Fruit fly (Drosophila melanogaster) whole organism, embryonic: ENCODE measurements around the gene Apoltp.

Experiments
- BtbVII ChIP-seq: fragments of 200-800 bp; sonication (Bioruptor generic); optimal IDR thresholded peaks from 3 replicates; lab custom pipeline; 2017; ENCODE audit warnings: missing biosample characterization, mild to moderate bottlenecking, missing genetic modification characterization
- CG10209 ChIP-seq: fragments of 200-800 bp; sonication (Bioruptor generic); optimal IDR thresholded peaks from 3 replicates; lab custom pipeline; 2017; ENCODE audit warnings: missing biosample characterization, mild to moderate bottlenecking, missing genetic modification characterization, missing genetic modification reagents
- CG11247 ChIP-seq: fragments of 200-800 bp; sonication (Bioruptor generic); IDR thresholded peaks from 2 replicates; pipeline ENCODE4 v1.3.6; 2022; ENCODE audit warnings: missing biosample characterization, missing genetic modification characterization
- CG11504 ChIP-seq: fragments of 200-800 bp; sonication (Bioruptor generic); optimal IDR thresholded peaks from 3 replicates; lab custom pipeline; 2019; ENCODE audit warnings: missing biosample characterization, mild to moderate bottlenecking, missing genetic modification characterization, moderate library complexity
- CG12744 ChIP-seq: fragments of 200-800 bp; sonication (Bioruptor generic); optimal IDR thresholded peaks from 2 replicates; lab custom pipeline; 2016; ENCODE audit warnings: missing biosample characterization, missing genetic modification characterization
- CG13287 ChIP-seq: fragments of 200-800 bp; sonication (Bioruptor generic); IDR thresholded peaks from 2 replicates; pipeline ENCODE4 v1.3.6; 2022; ENCODE audit warnings: missing biosample characterization, missing genetic modification characterization; ENCODE audit not compliant: partially characterized antibody
- CG15269 ChIP-seq: fragments of 200-800 bp; sonication (Bioruptor generic); optimal IDR thresholded peaks from 2 replicates; lab custom pipeline; 2018; ENCODE audit warnings: missing biosample characterization, mild to moderate bottlenecking, missing genetic modification characterization, moderate library complexity
- CG16815 ChIP-seq: fragments of 200-800 bp; sonication (Bioruptor generic); optimal IDR thresholded peaks from 3 replicates; lab custom pipeline; 2017; ENCODE audit warnings: missing biosample characterization, mild to moderate bottlenecking, missing genetic modification characterization
- CG16863 ChIP-seq: fragments of 200-800 bp; sonication (Bioruptor generic); optimal IDR thresholded peaks from 3 replicates; lab custom pipeline; 2016; ENCODE audit warnings: missing biosample characterization, missing genetic modification characterization
- CG1832 ChIP-seq: fragments of 200-800 bp; sonication (Bioruptor generic); optimal IDR thresholded peaks from 2 replicates; lab custom pipeline; 2017; ENCODE audit warnings: missing biosample characterization, mild to moderate bottlenecking, missing genetic modification characterization, inconsistent platforms
- CG2129 ChIP-seq: fragments of 200-800 bp; sonication (Bioruptor generic); IDR thresholded peaks from 2 replicates; pipeline ENCODE4 v1.3.6; 2022; ENCODE audit warnings: missing biosample characterization, missing genetic modification characterization; ENCODE audit not compliant: partially characterized antibody
- CG2202 ChIP-seq: fragments of 200-800 bp; sonication (Bioruptor generic); optimal IDR thresholded peaks from 2 replicates; lab custom pipeline; 2018; ENCODE audit warnings: missing biosample characterization, mild to moderate bottlenecking, missing genetic modification characterization
- CG34376 ChIP-seq: fragments of 200-800 bp; sonication (Bioruptor generic); optimal IDR thresholded peaks from 2 replicates; lab custom pipeline; 2018; ENCODE audit warnings: missing biosample characterization, mild to moderate bottlenecking, missing genetic modification characterization
- CG3847 ChIP-seq: fragments of 200-800 bp; sonication (Bioruptor generic); IDR thresholded peaks from 2 replicates; pipeline ENCODE4 v1.3.6; 2022; ENCODE audit warnings: missing biosample characterization, missing genetic modification characterization
- CG5953 ChIP-seq: fragments of 200-800 bp; sonication (Bioruptor generic); IDR thresholded peaks from 2 replicates; pipeline ENCODE4 v1.3.6; 2022; ENCODE audit warnings: missing biosample characterization, missing genetic modification characterization
- CG6854 ChIP-seq: fragments of 200-800 bp; sonication (Bioruptor generic); optimal IDR thresholded peaks from 3 replicates; lab custom pipeline; 2017; ENCODE audit warnings: missing biosample characterization, mild to moderate bottlenecking, missing genetic modification characterization
- CG7963 ChIP-seq: fragments of 200-800 bp; sonication (Bioruptor generic); IDR thresholded peaks from 3 replicates; pipeline ENCODE4 v1.3.6; 2022; ENCODE audit warnings: missing biosample characterization, missing genetic modification characterization; ENCODE audit not compliant: partially characterized antibody
- CG8089 ChIP-seq: fragments of 200-800 bp; sonication (Bioruptor generic); optimal IDR thresholded peaks from 3 replicates; lab custom pipeline; 2016; ENCODE audit warnings: missing biosample characterization, missing genetic modification characterization
- CG8765 ChIP-seq: fragments of 200-800 bp; sonication (Bioruptor generic); IDR thresholded peaks from 2 replicates; pipeline ENCODE4 v1.3.6; 2022; ENCODE audit warnings: missing biosample characterization, missing genetic modification characterization
- Camta ChIP-seq: fragments of 200-800 bp; sonication (Bioruptor generic); optimal IDR thresholded peaks from 2 replicates; lab custom pipeline; 2016; ENCODE audit warnings: missing biosample characterization, missing genetic modification characterization
- Dip3 ChIP-seq: fragments of 200-800 bp; sonication (Bioruptor generic); optimal IDR thresholded peaks from 3 replicates; lab custom pipeline; 2016; ENCODE audit warnings: missing biosample characterization, missing genetic modification characterization
- HLH3B ChIP-seq: fragments of 200-800 bp; sonication (Bioruptor generic); IDR thresholded peaks from 2 replicates; pipeline ENCODE4 v1.3.6; 2022; ENCODE audit warnings: missing biosample characterization, missing genetic modification characterization
- Hr78 ChIP-seq, 2 experiments: fragments of 200-800 bp in 1 of 2; fragments of >200 bp in 1 of 2; sonication (Bioruptor generic) in 1 of 2; optimal IDR thresholded peaks; 2 replicates each; lab custom pipeline; 2017 to 2019; ENCODE audit warnings: missing biosample characterization in 2 of 2, missing genetic modification characterization in 2 of 2, mild to moderate bottlenecking in 1 of 2, moderate library complexity in 1 of 2
- Jarid2 ChIP-seq: fragments of 200-800 bp; sonication (Bioruptor generic); optimal IDR thresholded peaks from 3 replicates; lab custom pipeline; 2017; ENCODE audit warnings: mild to moderate bottlenecking, missing biosample characterization, missing genetic modification reagents, missing genetic modification characterization
- Lpt ChIP-seq: fragments of >200 bp; optimal IDR thresholded peaks from 2 replicates; lab custom pipeline; 2018; ENCODE audit warnings: missing biosample characterization, missing genetic modification characterization
- Mrtf ChIP-seq: fragments of 200-800 bp; sonication (Bioruptor generic); IDR thresholded peaks from 3 replicates; pipeline ENCODE4 v1.3.6; 2022; ENCODE audit warnings: missing biosample characterization, missing genetic modification characterization
- Oli ChIP-seq: fragments of 200-800 bp; sonication (Bioruptor generic); optimal IDR thresholded peaks from 2 replicates; lab custom pipeline; 2018; ENCODE audit warnings: missing biosample characterization, mild to moderate bottlenecking, missing genetic modification characterization, moderate library complexity
- Opbp ChIP-seq: fragments of 200-800 bp; sonication (Bioruptor generic); IDR thresholded peaks from 3 replicates; pipeline ENCODE4 v1.3.6; 2022; ENCODE audit warnings: missing biosample characterization, missing genetic modification characterization; ENCODE audit not compliant: partially characterized antibody
- Sin3A ChIP-seq: fragments of >200 bp; optimal IDR thresholded peaks from 2 replicates; lab custom pipeline; 2018
- Spps ChIP-seq: fragments of 200-800 bp; sonication (Bioruptor generic); optimal IDR thresholded peaks from 2 replicates; lab custom pipeline; 2018; ENCODE audit warnings: missing biosample characterization, mild to moderate bottlenecking, missing genetic modification characterization
- abd-A ChIP-seq: fragments of 200-800 bp; sonication (Bioruptor generic); optimal IDR thresholded peaks from 3 replicates; lab custom pipeline; 2019; ENCODE audit warnings: missing biosample characterization, mild to moderate bottlenecking, missing genetic modification characterization, moderate library complexity
- amos ChIP-seq: fragments of 200-800 bp; sonication (Bioruptor generic); IDR thresholded peaks from 2 replicates; pipeline ENCODE4 v1.3.6; 2022; ENCODE audit warnings: missing biosample characterization, missing genetic modification characterization; ENCODE audit not compliant: partially characterized antibody
- bcd ChIP-seq: fragments of 200-800 bp; sonication (Bioruptor generic); optimal IDR thresholded peaks from 2 replicates; lab custom pipeline; 2017; ENCODE audit warnings: missing biosample characterization, mild to moderate bottlenecking, missing genetic modification characterization
- bowl ChIP-seq: fragments of 200-800 bp; sonication (Bioruptor generic); IDR thresholded peaks from 2 replicates; pipeline ENCODE4 v1.3.6; 2022; ENCODE audit warnings: missing biosample characterization, missing genetic modification characterization
- btn ChIP-seq: fragments of 200-800 bp; sonication (Bioruptor generic); optimal IDR thresholded peaks from 2 replicates; lab custom pipeline; 2016; ENCODE audit warnings: missing biosample characterization, missing genetic modification characterization
- esg ChIP-seq: fragments of 200-800 bp; sonication (Bioruptor generic); conservative IDR thresholded peaks from 2 replicates; pipeline ENCODE4 v1.3.6; 2022; ENCODE audit warnings: missing biosample characterization, missing genetic modification characterization
- eve ChIP-seq, 2 experiments: fragments of >200 bp; optimal IDR thresholded peaks; 2 replicates each; lab custom pipeline; 2017; ENCODE audit warnings: missing biosample characterization in 2 of 2, missing genetic modification characterization in 2 of 2
- ewg ChIP-seq: fragments of 200-800 bp; sonication (Bioruptor generic); optimal IDR thresholded peaks from 3 replicates; lab custom pipeline; 2017; ENCODE audit warnings: mild to moderate bottlenecking, missing biosample characterization, missing genetic modification reagents, missing genetic modification characterization
- fd3F ChIP-seq: fragments of 200-800 bp; sonication (Bioruptor generic); optimal IDR thresholded peaks from 2 replicates; lab custom pipeline; 2018; ENCODE audit warnings: missing biosample characterization, mild to moderate bottlenecking, missing genetic modification characterization, moderate library complexity
- gfzf ChIP-seq: fragments of 200-800 bp; sonication (Bioruptor generic); optimal IDR thresholded peaks from 2 replicates; lab custom pipeline; 2016; ENCODE audit warnings: missing biosample characterization, mild to moderate bottlenecking, missing genetic modification characterization, moderate library complexity
- gro ChIP-seq: fragments of 200-800 bp; sonication (Bioruptor generic); optimal IDR thresholded peaks from 2 replicates; lab custom pipeline; 2016; ENCODE audit warnings: missing biosample characterization, missing genetic modification characterization
- lov ChIP-seq, 2 experiments: fragments of 200-800 bp in 1 of 2; fragments of >200 bp in 1 of 2; sonication (Bioruptor generic) in 1 of 2; IDR thresholded peaks in 1 of 2; optimal IDR thresholded peaks in 1 of 2; 2 replicates in 1 of 2; 3 replicates in 1 of 2; pipeline versions ENCODE4 v1.3.6 to Lab custom; 2017 to 2022; ENCODE audit warnings: missing biosample characterization in 1 of 2, missing genetic modification characterization in 1 of 2
- psq ChIP-seq: fragments of 200-800 bp; sonication (Bioruptor generic); optimal IDR thresholded peaks from 2 replicates; lab custom pipeline; 2017; ENCODE audit warnings: missing biosample characterization, missing genetic modification characterization
- row ChIP-seq: fragments of 200-800 bp; sonication (Bioruptor generic); IDR thresholded peaks from 3 replicates; pipeline ENCODE4 v1.3.6; 2022; ENCODE audit warnings: missing biosample characterization, missing genetic modification characterization
- seq ChIP-seq: fragments of 200-800 bp; sonication (Bioruptor generic); IDR thresholded peaks from 2 replicates; pipeline ENCODE4 v1.3.6; 2022; ENCODE audit warnings: missing biosample characterization, missing genetic modification characterization
- sima ChIP-seq: fragments of 200-800 bp; sonication (Bioruptor generic); optimal IDR thresholded peaks from 2 replicates; lab custom pipeline; 2016; ENCODE audit warnings: missing biosample characterization, missing genetic modification characterization
- sisA ChIP-seq: fragments of 200-800 bp; sonication (Bioruptor generic); IDR thresholded peaks from 2 replicates; pipeline ENCODE4 v1.3.6; 2022; ENCODE audit warnings: missing biosample characterization, missing genetic modification characterization
- sna ChIP-seq: fragments of 200-800 bp; sonication (Bioruptor generic); IDR thresholded peaks from 2 replicates; pipeline ENCODE4 v1.3.6; 2022; ENCODE audit warnings: missing biosample characterization, missing genetic modification characterization; ENCODE audit not compliant: partially characterized antibody
- sqz ChIP-seq: fragments of 200-800 bp; sonication (Bioruptor generic); optimal IDR thresholded peaks from 3 replicates; lab custom pipeline; 2018; ENCODE audit warnings: missing biosample characterization, mild to moderate bottlenecking, missing genetic modification characterization
- z ChIP-seq: fragments of 200-800 bp; sonication (Bioruptor generic); IDR thresholded peaks from 3 replicates; pipeline ENCODE4 v1.3.6; 2022; ENCODE audit warnings: missing biosample characterization, missing genetic modification characterization

The Apoltp gene

DNA sequence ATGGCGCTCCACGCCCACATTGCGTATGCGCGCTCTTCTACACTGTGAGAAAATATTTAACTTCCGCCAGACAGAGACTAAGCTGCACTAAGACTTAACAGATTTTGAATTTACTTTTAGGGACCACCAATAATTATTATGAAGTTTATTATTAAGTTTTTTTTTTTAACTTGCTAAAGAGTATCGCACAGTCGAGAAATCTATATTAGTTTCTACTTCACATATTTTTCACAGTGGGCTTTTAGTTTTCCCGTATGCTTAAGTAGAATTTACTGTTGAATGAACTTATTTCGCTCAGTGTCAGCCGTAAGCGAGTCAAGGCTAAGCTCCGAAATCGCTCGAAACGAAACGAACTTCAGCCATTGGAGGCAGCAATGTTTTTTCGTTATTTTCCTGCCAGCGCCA, 26.5 kb downstream of the Apoltp start (continued):
- no peak for TF ChIP-seq CG7963
- no peak for TF ChIP-seq Spps (tag; lab: Kevin White, UChicago)
- TF ChIP-seq CG34376 (GFP tag; lab: Kevin White, UChicago): peak; percentile 91
- no peak for TF ChIP-seq psq (GFP tag; lab: Kevin White, UChicago)
- peak; percentile 77 for TF ChIP-seq Oli
- TF ChIP-seq CG11247 (GFP tag; lab: Robert Waterston, UW): peak; percentile 46
- TF ChIP-seq seq (GFP tag; lab: Robert Waterston, UW): peak; percentile 72
- peak; percentile 48 for TF ChIP-seq CG16815 (GFP tag; lab: Kevin White, UChicago)
- TF ChIP-seq HLH3B: peak; percentile 66
- TF ChIP-seq Dip3 (GFP tag; lab: Kevin White, UChicago): peak; percentile 62
- TF ChIP-seq lov (optimal IDR thresholded peaks at IDR 0.05; lab: Kevin White, UChicago): no peak
- no peak for TF ChIP-seq lov (GFP tag; IDR thresholded peaks at IDR 0.05; lab: Robert Waterston, UW)
- peak; percentile 88 for TF ChIP-seq CG11504 (tag; lab: Kevin White, UChicago)
- TF ChIP-seq CG6854: peak; percentile 89
- no peak for TF ChIP-seq Mrtf (GFP tag; lab: Robert Waterston, UW)
- no peak for TF ChIP-seq z (GFP tag; lab: Robert Waterston, UW)
- TF ChIP-seq CG2129: no peak
- peak; percentile 68 for TF ChIP-seq sisA (GFP tag; lab: Robert Waterston, UW)
- TF ChIP-seq BtbVII (GFP tag; lab: Kevin White, UChicago): peak; percentile 79
- no peak for TF ChIP-seq CG2202 (tag; lab: Kevin White, UChicago)
- no peak for TF ChIP-seq Hr78 (GFP tag; optimal IDR thresholded peaks at IDR 0.05; lab: Kevin White, UChicago)
- TF ChIP-seq gro (GFP tag; lab: Kevin White, UChicago): no peak
- TF ChIP-seq btn (GFP tag; lab: Kevin White, UChicago): no peak
- peak; percentile 22; the same call in 1 of the 2 replicates for TF ChIP-seq CG8765 (GFP tag; lab: Robert Waterston, UW)
- no peak for TF ChIP-seq sna (GFP tag; lab: Robert Waterston, UW)
- no peak for TF ChIP-seq eve (GFP tag; optimal IDR thresholded peaks at IDR 0.05; lab: Kevin White, UChicago)
- peak; percentile 72 for TF ChIP-seq esg (GFP tag; lab: Robert Waterston, UW)
- TF ChIP-seq sima (GFP tag; lab: Kevin White, UChicago): no peak
- no peak for TF ChIP-seq Opbp (GFP tag; lab: Robert Waterston, UW)
- peak; percentile 37 for TF ChIP-seq Jarid2
- peak; percentile 36 for TF ChIP-seq abd-A
- no peak for TF ChIP-seq CG13287 (GFP tag; lab: Robert Waterston, UW)
- peak; percentile 68 for TF ChIP-seq fd3F (GFP tag; lab: Kevin White, UChicago)
- TF ChIP-seq CG15269 (tag; lab: Kevin White, UChicago): peak; percentile 85
- peak; percentile 80 for TF ChIP-seq bcd (GFP tag; lab: Kevin White, UChicago)
- no peak for TF ChIP-seq CG16863 (GFP tag; lab: Kevin White, UChicago)
- no peak; the same call in 1 of the 2 replicates for TF ChIP-seq bowl
- TF ChIP-seq CG5953: peak; percentile 33; the same call in 1 of the 2 replicates
- TF ChIP-seq CG1832 (GFP tag; lab: Kevin White, UChicago): no peak
- TF ChIP-seq CG10209: peak; percentile 82
- peak; percentile 87 for TF ChIP-seq row (GFP tag; lab: Robert Waterston, UW)
- no peak for TF ChIP-seq amos (GFP tag; lab: Robert Waterston, UW)
- peak; percentile 72 for TF ChIP-seq CG3847 (GFP tag; lab: Robert Waterston, UW)
- TF ChIP-seq Sin3A (lab: Kevin White, UChicago): no peak
- TF ChIP-seq CG8089 (GFP tag; lab: Kevin White, UChicago): no peak
- TF ChIP-seq sqz (GFP tag; lab: Kevin White, UChicago): peak; percentile 36
- peak; percentile 82 for TF ChIP-seq ewg (GFP tag; lab: Kevin White, UChicago)
- peak; percentile 48 for TF ChIP-seq CG12744 (GFP tag; lab: Kevin White, UChicago)
- TF ChIP-seq Lpt (GFP tag; lab: Kevin White, UChicago): no peak
- TF ChIP-seq Camta (GFP tag; lab: Kevin White, UChicago): peak; percentile 6
- TF ChIP-seq gfzf (GFP tag; lab: Kevin White, UChicago): no peak
